Fruit fly (Drosophila melanogaster) whole organism, prepupa: ENCODE data around the gene CG12003.
A peak's percentile ranks its signal among the peaks of the same experiment; 100 is the strongest.

Experiments
- Blimp-1 ChIP-seq: fragments of 200-800 bp; sonication (Bioruptor generic); optimal IDR thresholded peaks from 3 replicates; lab custom pipeline; 2017; ENCODE audit warnings: missing biosample characterization, missing genetic modification characterization, mild to moderate bottlenecking, moderate library complexity, missing genetic modification reagents
- CG11294 ChIP-seq: fragments of 200-800 bp; sonication (Bioruptor generic); IDR thresholded peaks from 2 replicates; pipeline ENCODE4 v1.3.6; 2022; ENCODE audit warnings: missing biosample characterization, missing genetic modification characterization
- CG11902 ChIP-seq: fragments of 200-800 bp; sonication (Bioruptor generic); optimal IDR thresholded peaks from 3 replicates; lab custom pipeline; 2016; ENCODE audit warnings: missing biosample characterization, missing genetic modification characterization
- CG1621 ChIP-seq: fragments of 200-800 bp; sonication (Bioruptor generic); optimal IDR thresholded peaks from 3 replicates; lab custom pipeline; 2018; ENCODE audit warnings: missing biosample characterization, mild to moderate bottlenecking, missing genetic modification characterization
- CG16779 ChIP-seq: fragments of 200-800 bp; sonication (Bioruptor generic); optimal IDR thresholded peaks from 3 replicates; lab custom pipeline; 2017; ENCODE audit warnings: missing biosample characterization, mild to moderate bottlenecking, missing genetic modification characterization
- CG31627 ChIP-seq: fragments of 200-800 bp; sonication (Bioruptor generic); optimal IDR thresholded peaks from 3 replicates; lab custom pipeline; 2016; ENCODE audit warnings: missing biosample characterization, missing genetic modification characterization
- CG4318 ChIP-seq: fragments of 200-800 bp; sonication (Bioruptor generic); optimal IDR thresholded peaks from 3 replicates; lab custom pipeline; 2017; ENCODE audit warnings: missing biosample characterization, mild to moderate bottlenecking, missing genetic modification characterization
- CG6808 ChIP-seq: fragments of 200-800 bp; sonication (Bioruptor generic); optimal IDR thresholded peaks from 3 replicates; lab custom pipeline; 2017; ENCODE audit warnings: missing biosample characterization, missing genetic modification characterization, mild to moderate bottlenecking, moderate library complexity, missing genetic modification reagents
- CG6854 ChIP-seq: fragments of 200-800 bp; sonication (Bioruptor generic); optimal IDR thresholded peaks from 2 replicates; lab custom pipeline; 2017; ENCODE audit warnings: missing biosample characterization, mild to moderate bottlenecking, missing genetic modification characterization
- CG8119 ChIP-seq: fragments of 200-800 bp; sonication (Bioruptor generic); IDR thresholded peaks from 3 replicates; pipeline ENCODE4 v1.3.6; 2022; ENCODE audit warnings: missing biosample characterization, missing genetic modification characterization
- CG8632 ChIP-seq: fragments of 200-800 bp; sonication (Bioruptor generic); optimal IDR thresholded peaks from 3 replicates; lab custom pipeline; 2016; ENCODE audit warnings: missing biosample characterization, missing genetic modification characterization
- CG9139 ChIP-seq: fragments of 200-800 bp; sonication (Bioruptor generic); optimal IDR thresholded peaks from 3 replicates; lab custom pipeline; 2017; ENCODE audit warnings: missing biosample characterization, mild to moderate bottlenecking, missing genetic modification characterization
- Eip78C ChIP-seq: fragments of 200-800 bp; sonication (Bioruptor generic); peaks from one replicate; lab custom pipeline; 2016; ENCODE audit warnings: missing biosample characterization, missing genetic modification characterization
- Eip93F ChIP-seq: fragments of 200-800 bp; sonication (Bioruptor generic); optimal IDR thresholded peaks from 2 replicates; lab custom pipeline; 2016; ENCODE audit warnings: missing biosample characterization, mild to moderate bottlenecking, missing genetic modification characterization
- Ets21C ChIP-seq: fragments of 200-800 bp; sonication (Bioruptor generic); optimal IDR thresholded peaks from 3 replicates; lab custom pipeline; 2016; ENCODE audit warnings: missing biosample characterization, missing genetic modification characterization
- Gug ChIP-seq: fragments of 200-800 bp; sonication (Bioruptor generic); IDR thresholded peaks from 2 replicates; pipeline ENCODE4 v1.3.6; 2022; ENCODE audit warnings: missing biosample characterization, missing genetic modification characterization
- Hr4 ChIP-seq: fragments of 200-800 bp; sonication (Bioruptor generic); optimal IDR thresholded peaks from 3 replicates; lab custom pipeline; 2016; ENCODE audit warnings: missing biosample characterization, missing genetic modification characterization
- Lpt ChIP-seq: fragments of 200-800 bp; sonication (Bioruptor generic); optimal IDR thresholded peaks from 3 replicates; lab custom pipeline; 2016; ENCODE audit warnings: missing biosample characterization, missing genetic modification characterization
- Met ChIP-seq: fragments of 200-800 bp; sonication (Bioruptor generic); optimal IDR thresholded peaks from 3 replicates; lab custom pipeline; 2016; ENCODE audit warnings: missing biosample characterization, missing genetic modification characterization
- OdsH ChIP-seq: fragments of 200-800 bp; sonication (Bioruptor generic); optimal IDR thresholded peaks from 3 replicates; lab custom pipeline; 2016; ENCODE audit warnings: missing biosample characterization, missing genetic modification characterization
- Sox102F ChIP-seq: fragments of 200-800 bp; sonication (Bioruptor generic); optimal IDR thresholded peaks from 2 replicates; lab custom pipeline; 2016; ENCODE audit warnings: missing biosample characterization, mild to moderate bottlenecking, missing genetic modification characterization
- Sox14 ChIP-seq: fragments of 200-800 bp; sonication (Bioruptor generic); optimal IDR thresholded peaks from 3 replicates; lab custom pipeline; 2016; ENCODE audit warnings: missing biosample characterization, missing genetic modification characterization
- acj6 ChIP-seq: fragments of 200-800 bp; sonication (Bioruptor generic); optimal IDR thresholded peaks from 3 replicates; lab custom pipeline; 2016; ENCODE audit warnings: missing biosample characterization, missing genetic modification characterization
- cyc ChIP-seq: fragments of 200-800 bp; sonication (Bioruptor generic); optimal IDR thresholded peaks from 3 replicates; lab custom pipeline; 2016; ENCODE audit warnings: missing biosample characterization, missing genetic modification characterization
- dac ChIP-seq: fragments of 200-800 bp; sonication (Bioruptor generic); optimal IDR thresholded peaks from 2 replicates; lab custom pipeline; 2017; ENCODE audit warnings: missing biosample characterization, mild to moderate bottlenecking, missing genetic modification characterization
- eg ChIP-seq: fragments of 200-800 bp; sonication (Bioruptor generic); IDR thresholded peaks from 3 replicates; pipeline ENCODE4 v1.3.6; 2022; ENCODE audit warnings: missing biosample characterization, missing genetic modification characterization
- esn ChIP-seq: fragments of 200-800 bp; sonication (Bioruptor generic); optimal IDR thresholded peaks from 2 replicates; lab custom pipeline; 2016; ENCODE audit warnings: missing biosample characterization, mild to moderate bottlenecking, missing genetic modification characterization, moderate library complexity
- fd85E ChIP-seq: fragments of 200-800 bp; sonication (Bioruptor generic); optimal IDR thresholded peaks from 3 replicates; lab custom pipeline; 2016; ENCODE audit warnings: missing biosample characterization, missing genetic modification characterization
- fkh ChIP-seq: fragments of 200-800 bp; sonication (Bioruptor generic); optimal IDR thresholded peaks from 3 replicates; lab custom pipeline; 2017; ENCODE audit warnings: missing biosample characterization, mild to moderate bottlenecking, missing genetic modification characterization, moderate library complexity
- net ChIP-seq: fragments of 200-800 bp; sonication (Bioruptor generic); optimal IDR thresholded peaks from 3 replicates; lab custom pipeline; 2016; ENCODE audit warnings: missing biosample characterization, missing genetic modification characterization
- salr ChIP-seq, 2 experiments: fragments of 200-800 bp; sonication (Bioruptor generic); optimal IDR thresholded peaks; 3 replicates each; lab custom pipeline; 2016 to 2018; ENCODE audit warnings: missing biosample characterization in 2 of 2, missing genetic modification characterization in 2 of 2, mild to moderate bottlenecking in 1 of 2
- ss ChIP-seq, 2 experiments: fragments of 200-800 bp; sonication (Bioruptor generic); optimal IDR thresholded peaks; 2 replicates in 1 of 2; 3 replicates in 1 of 2; lab custom pipeline; 2017 to 2018; ENCODE audit warnings: mild to moderate bottlenecking in 2 of 2, missing biosample characterization in 2 of 2, missing genetic modification characterization in 2 of 2, moderate library complexity in 1 of 2
- svp ChIP-seq: fragments of 200-800 bp; sonication (Bioruptor generic); peaks from one replicate; lab custom pipeline; 2016; ENCODE audit warnings: missing biosample characterization, missing genetic modification characterization
- vri ChIP-seq: fragments of 200-800 bp; sonication (Bioruptor generic); optimal IDR thresholded peaks from 3 replicates; lab custom pipeline; 2016; ENCODE audit warnings: missing biosample characterization, mild to moderate bottlenecking, missing genetic modification characterization

Gene CG12003

DNA sequence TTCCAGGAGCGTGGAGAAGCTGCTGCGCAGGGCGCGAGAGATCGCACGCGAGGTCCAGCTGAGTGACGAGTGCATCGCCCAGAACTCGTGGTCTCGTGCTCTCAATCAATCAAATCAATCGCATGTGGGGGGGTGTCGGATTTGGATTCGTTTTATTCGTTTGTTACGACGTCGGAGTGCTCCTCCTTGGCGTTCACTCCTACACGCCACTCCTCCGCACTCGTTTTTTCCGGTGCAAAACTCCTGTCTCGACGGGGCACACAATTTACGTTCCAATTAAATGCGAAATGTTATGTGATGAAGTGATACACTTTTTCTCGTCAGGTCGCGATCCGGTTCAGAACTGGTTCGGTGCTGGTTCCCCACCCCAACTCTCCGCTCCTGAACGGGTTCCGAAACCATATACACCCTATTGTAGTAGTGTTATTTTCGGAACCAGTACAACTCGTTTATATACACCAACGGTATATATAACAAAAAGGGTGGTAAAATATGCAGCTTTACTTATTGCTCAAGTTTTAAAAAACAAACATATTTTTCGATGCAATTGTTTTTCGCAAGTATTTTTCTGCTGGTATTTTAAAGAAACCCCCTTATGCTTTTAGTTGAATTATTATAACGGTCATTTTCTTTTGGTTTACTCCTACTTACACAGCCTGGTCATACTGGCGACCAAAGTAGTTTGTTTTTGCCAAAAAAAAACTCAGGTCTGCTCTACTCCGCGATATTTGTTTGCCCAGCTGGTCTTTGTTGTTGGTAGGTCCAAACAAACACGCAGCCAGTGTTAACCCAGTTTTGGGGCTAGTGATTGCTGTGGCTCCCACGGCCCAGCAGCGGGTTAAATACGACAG, 28.5 kb upstream of the CG12003 start, which contains the start of the genes CG12091 and pns (continued):
- TF ChIP-seq Ets21C (no peak), CG8632 (GFP tag; lab: Kevin White, UChicago) (peak; percentile 47), CG1621 (tag; lab: Kevin White, UChicago) (no peak), CG4318 (GFP tag; lab: Kevin White, UChicago) (no peak), fkh (GFP tag; lab: Kevin White, UChicago) (peak; percentile 95), cyc (GFP tag; lab: Kevin White, UChicago) (peak; percentile 61), CG6808 (no peak), svp (GFP tag; lab: Kevin White, UChicago) (peak; percentile 96), CG8119 (GFP tag; lab: Robert Waterston, UW) (peak; percentile 24; the same call in 1 of the 3 replicates), eg (peak; percentile 70), esn (GFP tag; lab: Kevin White, UChicago) (peak; percentile 63), vri (GFP tag; lab: Kevin White, UChicago) (peak; percentile 23), CG11902 (GFP tag; lab: Kevin White, UChicago) (peak; percentile 3), Eip93F (GFP tag; lab: Kevin White, UChicago) (no peak), dac (GFP tag; lab: Kevin White, UChicago) (no peak), OdsH (GFP tag; lab: Kevin White, UChicago) (no peak)
- TF ChIP-seq, all 60 proteins: peak for 27

DNA sequence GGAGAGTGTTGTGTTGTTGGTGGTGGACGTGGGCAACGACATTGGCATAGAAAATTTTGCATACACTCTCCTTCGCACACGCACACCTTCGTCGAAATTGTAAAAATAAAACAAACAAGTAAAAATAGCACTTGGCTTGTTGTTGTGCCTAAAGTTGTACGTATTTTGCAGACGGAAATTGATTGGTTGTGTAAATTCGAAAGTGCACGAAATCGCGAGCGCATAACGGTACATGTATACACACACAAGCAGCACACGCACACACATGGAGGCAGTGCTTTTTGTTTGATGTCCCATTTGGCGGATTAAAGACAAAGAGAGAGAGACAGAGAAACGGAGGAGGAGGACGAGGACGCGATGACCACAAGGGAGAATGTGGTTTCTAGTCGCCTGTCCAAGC, 27.8 kb upstream of the CG12003 start:
- no peak for TF ChIP-seq CG1621 (tag; lab: Kevin White, UChicago)
- peak; percentile 33 for TF ChIP-seq CG16779 (tag; lab: Kevin White, UChicago)

DNA sequence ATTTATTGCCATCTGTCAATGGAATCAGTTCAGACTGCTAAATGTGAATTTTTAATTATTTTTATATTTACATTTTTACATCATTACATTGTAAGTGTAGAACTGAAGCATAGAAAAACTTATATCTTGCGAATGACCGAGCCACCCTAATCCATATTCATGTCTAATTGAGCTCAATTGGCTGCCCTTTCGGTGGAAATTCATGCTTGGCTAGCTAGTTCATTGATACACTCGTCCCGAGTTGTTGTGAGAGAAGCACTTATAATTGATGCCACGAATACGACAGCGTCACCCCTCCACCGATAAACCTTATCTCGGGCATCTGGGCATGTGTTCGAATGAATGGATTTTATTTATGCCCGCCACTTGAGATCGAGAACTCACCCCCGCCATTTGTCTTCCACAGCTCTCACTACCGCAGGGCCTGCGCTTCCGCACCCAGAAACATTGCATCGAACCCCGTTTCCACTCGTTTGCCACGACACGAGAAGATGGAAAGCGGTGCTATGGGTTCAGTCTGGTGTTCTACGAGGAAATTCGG, 26.8 kb upstream of the CG12003 start:
- TF ChIP-seq CG6808 (no peak), CG11294 (GFP tag; lab: Robert Waterston, UW) (no peak), fd85E (GFP tag; lab: Kevin White, UChicago) (no peak), eg (no peak), Eip78C (GFP tag; lab: Kevin White, UChicago) (peak; percentile 3), Gug (GFP tag; lab: Robert Waterston, UW) (no peak), acj6 (no peak), ss (GFP tag; optimal IDR thresholded peaks at IDR 0.05; lab: Kevin White, UChicago) (no peak), Hr4 (GFP tag; lab: Kevin White, UChicago) (no peak), CG8632 (GFP tag; lab: Kevin White, UChicago) (no peak), svp (GFP tag; lab: Kevin White, UChicago) (peak; percentile 84), salr (GFP tag; optimal IDR thresholded peaks at IDR 0.05; lab: Kevin White, UChicago) (no peak), Blimp-1 (no peak), CG4318 (GFP tag; lab: Kevin White, UChicago) (no peak), Sox102F (GFP tag; lab: Kevin White, UChicago) (no peak), Met (no peak)

DNA sequence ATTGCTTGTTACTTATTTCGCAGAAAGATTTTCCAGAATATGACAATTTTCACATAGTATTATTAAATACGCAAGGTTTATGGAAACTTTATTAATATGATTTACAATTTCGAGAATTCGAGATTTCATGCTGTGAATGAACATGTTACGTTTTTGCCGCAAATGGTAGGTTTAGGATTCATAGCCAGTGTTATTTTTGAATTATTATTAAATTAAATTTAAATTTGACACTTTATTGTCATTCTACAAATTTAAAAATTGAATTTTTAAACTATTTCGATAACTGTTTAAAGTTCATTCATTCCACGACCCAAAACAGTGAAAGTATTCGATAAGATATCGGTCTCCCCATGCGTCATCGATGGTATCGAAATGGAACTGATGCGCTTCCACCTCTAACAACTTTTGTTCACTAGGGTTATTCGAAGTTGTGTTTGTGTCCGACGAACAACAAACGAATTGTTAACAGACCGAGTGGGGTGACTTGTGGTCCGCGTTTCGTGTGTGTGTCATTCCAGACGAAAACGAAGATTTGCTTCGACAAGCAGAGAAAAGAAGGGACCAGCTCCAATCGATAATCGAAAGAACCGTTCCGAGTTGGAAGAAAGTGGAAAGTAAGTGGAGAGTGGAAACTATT, 19.4 kb upstream of the CG12003 start, which contains the start of the genes CG32313 and Pcyt1:
CG32313 (minus strand) TSS at position 51 of the 637 bp plus-strand sequence.
Pcyt1 (plus strand) TSS at position 400 of the 637 bp plus-strand sequence.
- TF ChIP-seq CG31627 (GFP tag; lab: Kevin White, UChicago) (no peak), Sox102F (GFP tag; lab: Kevin White, UChicago) (peak; percentile 15), CG8632 (GFP tag; lab: Kevin White, UChicago) (no peak), esn (GFP tag; lab: Kevin White, UChicago) (peak; percentile 24), net (GFP tag; lab: Kevin White, UChicago) (no peak), CG6854 (peak; percentile 46), Lpt (GFP tag; lab: Kevin White, UChicago) (no peak), svp (GFP tag; lab: Kevin White, UChicago) (peak; percentile 79), Sox14 (GFP tag; lab: Kevin White, UChicago) (peak; percentile 28), Eip78C (GFP tag; lab: Kevin White, UChicago) (peak; percentile 67), CG9139 (GFP tag; lab: Kevin White, UChicago) (no peak), CG11294 (GFP tag; lab: Robert Waterston, UW) (no peak), Eip93F (GFP tag; lab: Kevin White, UChicago) (peak; percentile 31)
